Worm (Caenorhabditis elegans) whole organism, mixed stage, embryonic: ENCODE measurements around the gene fbxc-12.

ENCODE experiments used
- elt-3 ChIP-seq: fragments of 150-350 bp; optimal IDR thresholded peaks from 2 replicates; lab custom pipeline; 2014; ENCODE audit warnings: missing biosample characterization, missing genetic modification characterization
- lin-32 ChIP-seq: fragments of 200-800 bp; sonication (Bioruptor generic); optimal IDR thresholded peaks from 2 replicates; lab custom pipeline; 2018; ENCODE audit warnings: mild to moderate bottlenecking, missing genetic modification characterization, missing compliant biosample characterization
- mep-1 ChIP-seq: fragments of 150-350 bp; optimal IDR thresholded peaks from 2 replicates; lab custom pipeline; 2017; ENCODE audit warnings: missing biosample characterization, missing genetic modification reagents, missing genetic modification characterization, inconsistent platforms
- mls-2 ChIP-seq: sonication (generic microtip); optimal IDR thresholded peaks from 2 replicates; lab custom pipeline; 2016; ENCODE audit warnings: mild to moderate bottlenecking, missing genetic modification characterization, moderate library complexity, missing compliant biosample characterization
- nhr-2 ChIP-seq: fragments of 150-350 bp; optimal IDR thresholded peaks from 2 replicates; lab custom pipeline; 2014; ENCODE audit warnings: missing biosample characterization, missing genetic modification characterization
- pha-4 ChIP-seq: fragments of 150-350 bp; optimal IDR thresholded peaks from 2 replicates; lab custom pipeline; 2018; ENCODE audit warnings: missing biosample characterization, missing genetic modification reagents, missing genetic modification characterization
- ztf-11 ChIP-seq: fragments of 150-350 bp; optimal IDR thresholded peaks from 2 replicates; lab custom pipeline; 2014; ENCODE audit warnings: missing biosample characterization, missing genetic modification characterization

DNA sequence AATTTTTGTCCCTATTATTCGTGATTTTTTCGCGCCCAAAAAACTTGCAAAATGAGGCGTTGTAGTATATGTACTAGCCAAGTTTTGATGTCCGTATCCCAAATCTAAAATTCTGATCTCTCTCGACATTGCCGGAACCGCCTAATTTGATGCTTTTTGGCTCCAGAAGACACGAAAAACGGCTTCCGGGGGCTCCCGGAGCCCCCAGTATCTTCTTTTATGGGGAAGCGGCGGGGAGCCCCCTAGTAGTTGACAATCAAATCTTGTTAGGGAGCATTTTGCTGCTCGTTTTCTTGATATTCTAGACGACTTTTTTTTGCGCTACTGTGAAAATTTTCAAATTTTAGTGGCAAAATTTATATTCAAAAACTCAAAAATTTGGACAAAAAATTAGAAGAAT is 46.5 kb downstream of the fbxc-12 start:
- TF ChIP-seq mep-1 (tag; lab: Kevin White, UChicago): no peak
- TF ChIP-seq pha-4 (tag; lab: Kevin White, UChicago): no peak
- TF ChIP-seq nhr-2 (tag; lab: Kevin White, UChicago): no peak
- no peak for TF ChIP-seq elt-3 (tag; lab: Kevin White, UChicago)
- no peak for TF ChIP-seq mls-2 (tag; lab: Kevin White, UChicago)
- no peak for TF ChIP-seq ztf-11
- TF ChIP-seq lin-32 (GFP tag; lab: Kevin White, UChicago): no peak
